Worm (Caenorhabditis elegans) whole organism, midembryonic: ENCODE measurements around the gene C25A6.1.

ENCODE experiments used
- flt-1 ChIP-seq: fragments of 200-800 bp; sonication (Bioruptor generic); IDR thresholded peaks from 2 replicates; pipeline ENCODE4 v1.3.6; 2022; ENCODE audit warnings: missing genetic modification characterization, missing compliant biosample characterization
- ref-1 ChIP-seq: fragments of 200-800 bp; sonication (Bioruptor generic); conservative IDR thresholded peaks from 2 replicates; pipeline ENCODE4 v1.3.6; 2022; ENCODE audit warnings: missing genetic modification reagents, missing genetic modification characterization, missing compliant biosample characterization

DNA sequence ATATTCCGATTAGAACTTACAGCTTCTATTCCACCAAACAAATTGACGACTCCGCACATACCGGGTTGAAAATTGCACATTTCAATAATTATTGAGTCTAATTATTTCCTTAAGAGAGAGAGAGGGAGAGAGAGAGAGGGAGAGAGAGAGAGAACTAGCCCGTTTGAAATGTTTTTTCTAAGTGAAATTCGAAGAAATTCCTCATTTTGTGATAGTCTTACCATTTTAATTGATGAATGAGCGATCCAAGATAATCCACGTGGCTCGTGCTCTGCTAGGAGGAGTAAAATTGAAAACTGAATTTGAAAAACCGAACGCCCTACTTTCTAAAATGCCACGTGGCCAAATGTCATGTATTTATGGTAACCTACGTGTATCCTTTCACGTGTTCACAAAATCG is 24.2 kb downstream of the C25A6.1 start, which contains the start of gene F08F3.8:
- TF ChIP-seq flt-1 (GFP tag; lab: Robert Waterston, UW) (no peak), ref-1 (GFP tag; lab: Robert Waterston, UW) (no peak)
